Worm (Caenorhabditis elegans) whole organism, L1 larva: ENCODE data around the gene clec-129.

Experiments
- F16B12.6 ChIP-seq: fragments of 150-350 bp; optimal IDR thresholded peaks from 2 replicates; lab custom pipeline; 2014; ENCODE audit warnings: missing biosample characterization, missing genetic modification characterization
- Y116A8C.19 ChIP-seq: sonication (generic microtip); optimal IDR thresholded peaks from 2 replicates; lab custom pipeline; 2016; ENCODE audit warnings: missing compliant biosample characterization, missing genetic modification characterization, borderline replicate concordance
- aha-1 ChIP-seq: fragments of 150-350 bp; optimal IDR thresholded peaks from 2 replicates; lab custom pipeline; 2014; ENCODE audit warnings: missing biosample characterization, missing genetic modification characterization
- alr-1 ChIP-seq: fragments of 200-800 bp; sonication (Bioruptor generic); optimal IDR thresholded peaks from 2 replicates; lab custom pipeline; 2018; ENCODE audit warnings: borderline replicate concordance, mild to moderate bottlenecking, missing genetic modification characterization, missing compliant biosample characterization
- blmp-1 ChIP-seq: fragments of 150-350 bp; optimal IDR thresholded peaks from 2 replicates; lab custom pipeline; 2014; ENCODE audit warnings: missing biosample characterization, missing genetic modification characterization
- ceh-63 ChIP-seq: fragments of 200-800 bp; sonication (Bioruptor generic); optimal IDR thresholded peaks from 2 replicates; lab custom pipeline; 2018; ENCODE audit warnings: mild to moderate bottlenecking, missing genetic modification characterization, missing compliant biosample characterization
- ceh-8 ChIP-seq: fragments of 200-800 bp; sonication (Bioruptor generic); optimal IDR thresholded peaks from 2 replicates; lab custom pipeline; 2018; ENCODE audit warnings: mild to moderate bottlenecking, missing genetic modification characterization, moderate library complexity, missing compliant biosample characterization
- ceh-90 ChIP-seq: sonication (generic microtip); optimal IDR thresholded peaks from 2 replicates; lab custom pipeline; 2016; ENCODE audit warnings: missing genetic modification characterization, missing compliant biosample characterization
- dpl-1 ChIP-seq, 3 experiments: fragments of 150-350 bp in 2 of 3; sonication (generic microtip) in 1 of 3; optimal IDR thresholded peaks; 2 replicates each; lab custom pipeline; 2014 to 2017; ENCODE audit warnings: missing biosample characterization in 3 of 3, missing genetic modification characterization in 3 of 3, missing genetic modification reagents in 3 of 3
- efl-1 ChIP-seq, 4 experiments: fragments of 150-350 bp; optimal IDR thresholded peaks in 3 of 4; peaks in 1 of 4; 1 replicate in 1 of 4; 2 replicates in 3 of 4; lab custom pipeline; 2014; ENCODE audit warnings: missing biosample characterization in 2 of 4, missing genetic modification characterization in 2 of 4, missing genetic modification reagents in 2 of 4
- efl-3 ChIP-seq: fragments of 200-800 bp; sonication (Bioruptor generic); optimal IDR thresholded peaks from 2 replicates; lab custom pipeline; 2018; ENCODE audit warnings: mild to moderate bottlenecking, missing genetic modification characterization, missing compliant biosample characterization
- egl-27 ChIP-seq, 2 experiments: fragments of 150-350 bp in 1 of 2; sonication (generic microtip); optimal IDR thresholded peaks; 3 replicates each; lab custom pipeline; 2017 to 2018; ENCODE audit warnings: missing biosample characterization in 2 of 2, missing genetic modification characterization in 2 of 2, missing genetic modification reagents in 2 of 2
- elt-2 ChIP-seq: sonication (generic microtip); optimal IDR thresholded peaks from 2 replicates; lab custom pipeline; 2016; ENCODE audit warnings: missing genetic modification characterization, mild to moderate bottlenecking, inconsistent platforms, missing compliant biosample characterization, missing genetic modification reagents
- elt-3 ChIP-seq, 6 experiments: fragments of 150-350 bp in 1 of 6; sonication (generic microtip); optimal IDR thresholded peaks; 2 replicates each; lab custom pipeline; 2017 to 2018; ENCODE audit warnings: missing biosample characterization in 6 of 6, missing genetic modification characterization in 6 of 6, inconsistent platforms in 1 of 6
- fkh-8 ChIP-seq: sonication (generic microtip); optimal IDR thresholded peaks from 2 replicates; lab custom pipeline; 2016; ENCODE audit warnings: mild to moderate bottlenecking, missing genetic modification characterization, missing compliant biosample characterization
- irx-1 ChIP-seq: sonication (generic microtip); optimal IDR thresholded peaks from 2 replicates; lab custom pipeline; 2016; ENCODE audit warnings: missing genetic modification characterization, missing compliant biosample characterization
- lin-39 ChIP-seq: fragments of 150-350 bp; optimal IDR thresholded peaks from 2 replicates; lab custom pipeline; 2014; ENCODE audit warnings: missing biosample characterization, missing genetic modification reagents, missing genetic modification characterization
- lir-3 ChIP-seq: sonication (generic microtip); optimal IDR thresholded peaks from 2 replicates; lab custom pipeline; 2016; ENCODE audit warnings: mild to moderate bottlenecking, missing genetic modification characterization, moderate library complexity, missing compliant biosample characterization; ENCODE audit not compliant: poor library complexity
- lsy-2 ChIP-seq, 2 experiments: fragments of 150-350 bp; optimal IDR thresholded peaks; 2 replicates each; lab custom pipeline; 2014; ENCODE audit warnings: missing biosample characterization in 2 of 2, missing genetic modification characterization in 2 of 2
- mep-1 ChIP-seq: fragments of 150-350 bp; optimal IDR thresholded peaks from 2 replicates; lab custom pipeline; 2014; ENCODE audit warnings: missing biosample characterization, missing genetic modification characterization
- nhr-12 ChIP-seq: sonication (generic microtip); optimal IDR thresholded peaks from 2 replicates; lab custom pipeline; 2017; ENCODE audit warnings: missing biosample characterization, missing genetic modification characterization
- nhr-20 ChIP-seq: sonication (generic microtip); optimal IDR thresholded peaks from 2 replicates; lab custom pipeline; 2016; ENCODE audit warnings: mild to moderate bottlenecking, missing genetic modification characterization, missing compliant biosample characterization
- nhr-237 ChIP-seq: fragments of 150-350 bp; optimal IDR thresholded peaks from 2 replicates; lab custom pipeline; 2014; ENCODE audit warnings: missing biosample characterization, missing genetic modification characterization
- nhr-47 ChIP-seq: sonication (generic microtip); optimal IDR thresholded peaks from 2 replicates; lab custom pipeline; 2016; ENCODE audit warnings: mild to moderate bottlenecking, missing genetic modification characterization, moderate library complexity, missing compliant biosample characterization
- nhr-76 ChIP-seq: sonication (generic microtip); optimal IDR thresholded peaks from 2 replicates; lab custom pipeline; 2017; ENCODE audit warnings: missing biosample characterization, missing genetic modification characterization
- nhr-84 ChIP-seq: sonication (generic microtip); optimal IDR thresholded peaks from 2 replicates; lab custom pipeline; 2017; ENCODE audit warnings: missing biosample characterization, missing genetic modification characterization
- nhr-85 ChIP-seq: sonication (generic microtip); peaks from one replicate; lab custom pipeline; 2016; ENCODE audit warnings: missing genetic modification characterization, inconsistent platforms, missing compliant biosample characterization
- pax-3 ChIP-seq: fragments of 200-800 bp; sonication (Bioruptor generic); optimal IDR thresholded peaks from 2 replicates; lab custom pipeline; 2018; ENCODE audit warnings: mild to moderate bottlenecking, missing genetic modification characterization, moderate library complexity, missing compliant biosample characterization
- pqm-1 ChIP-seq: sonication (generic microtip); optimal IDR thresholded peaks from 3 replicates; lab custom pipeline; 2017; ENCODE audit warnings: missing biosample characterization, missing genetic modification characterization
- rnt-1 ChIP-seq: sonication (generic microtip); optimal IDR thresholded peaks from 2 replicates; lab custom pipeline; 2016; ENCODE audit warnings: mild to moderate bottlenecking, missing genetic modification characterization, moderate library complexity, missing compliant biosample characterization
- skn-1 ChIP-seq: fragments of 150-350 bp; optimal IDR thresholded peaks from 2 replicates; lab custom pipeline; 2014; ENCODE audit warnings: missing biosample characterization, missing genetic modification characterization
- snpc-4 ChIP-seq: fragments of 150-350 bp; optimal IDR thresholded peaks from 2 replicates; lab custom pipeline; 2014; ENCODE audit warnings: missing biosample characterization, missing genetic modification characterization
- snu-23 ChIP-seq: sonication (generic microtip); optimal IDR thresholded peaks from 2 replicates; lab custom pipeline; 2016; ENCODE audit warnings: missing genetic modification characterization, missing compliant biosample characterization
- sptf-1 ChIP-seq: fragments of 150-350 bp; optimal IDR thresholded peaks from 2 replicates; lab custom pipeline; 2014; ENCODE audit warnings: missing biosample characterization, missing genetic modification characterization
- sup-37 ChIP-seq: fragments of 200-800 bp; sonication (Bioruptor generic); optimal IDR thresholded peaks from 2 replicates; lab custom pipeline; 2018; ENCODE audit warnings: mild to moderate bottlenecking, missing genetic modification characterization, missing compliant biosample characterization
- swsn-7 ChIP-seq: sonication (generic microtip); optimal IDR thresholded peaks from 2 replicates; lab custom pipeline; 2016; ENCODE audit warnings: missing genetic modification characterization, missing compliant biosample characterization
- tlp-1 ChIP-seq: fragments of 150-350 bp; optimal IDR thresholded peaks from 2 replicates; lab custom pipeline; 2014; ENCODE audit warnings: missing biosample characterization, missing genetic modification characterization
- unc-130 ChIP-seq: fragments of 150-350 bp; optimal IDR thresholded peaks from 2 replicates; lab custom pipeline; 2017; ENCODE audit warnings: missing biosample characterization, missing genetic modification characterization, inconsistent platforms
- unc-62 ChIP-seq: fragments of 150-350 bp; optimal IDR thresholded peaks from 2 replicates; lab custom pipeline; 2014; ENCODE audit warnings: missing biosample characterization, missing genetic modification reagents, missing genetic modification characterization
- unc-98 ChIP-seq: fragments of 200-800 bp; sonication (Bioruptor generic); IDR thresholded peaks from 2 replicates; pipeline ENCODE4 v1.3.6; 2022; ENCODE audit warnings: missing genetic modification characterization, missing compliant biosample characterization
- zip-4 ChIP-seq: fragments of 200-800 bp; sonication (Bioruptor generic); optimal IDR thresholded peaks from 2 replicates; lab custom pipeline; 2018; ENCODE audit warnings: mild to moderate bottlenecking, missing genetic modification characterization, moderate library complexity, missing compliant biosample characterization
- ztf-11 ChIP-seq, 2 experiments: sonication (generic microtip); optimal IDR thresholded peaks; 2 replicates each; lab custom pipeline; 2016 to 2017; ENCODE audit warnings: missing genetic modification characterization in 2 of 2, missing biosample characterization in 1 of 2, missing compliant biosample characterization in 1 of 2

The clec-129 gene

DNA sequence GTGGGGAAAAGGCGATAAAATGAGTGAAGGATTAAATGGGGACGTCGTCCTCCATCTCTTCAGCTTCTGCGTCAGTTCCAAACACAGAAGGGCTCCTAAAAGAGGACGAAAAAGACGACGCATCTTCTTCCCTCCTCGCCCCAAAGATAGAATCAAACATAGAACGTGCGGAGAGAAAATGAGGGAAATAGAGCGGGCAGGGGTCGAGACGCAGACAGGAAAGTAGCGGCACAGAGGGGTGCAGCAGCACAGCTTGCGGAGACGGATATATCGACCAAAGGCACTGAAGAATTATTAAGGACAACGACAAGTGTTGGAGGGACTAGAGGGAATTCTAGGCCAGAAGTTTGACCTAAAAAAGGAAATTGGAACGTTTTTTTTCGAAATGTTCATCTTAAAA is 24.0 kb upstream of the clec-129 start (continued):
- TF ChIP-seq nhr-84 (tag; lab: Kevin White, UChicago) (no peak), Y116A8C.19 (no peak), snu-23 (no peak), zip-4 (no peak), sup-37 (GFP tag; lab: Kevin White, UChicago) (no peak), nhr-47 (tag; lab: Kevin White, UChicago) (peak; percentile 42), egl-27 (tag; optimal IDR thresholded peaks at IDR 0.05; lab: Kevin White, UChicago) (no peak), lir-3 (tag; lab: Kevin White, UChicago) (no peak), elt-2 (no peak), F16B12.6 (tag; lab: Kevin White, UChicago) (peak; percentile 36), elt-3 (tag; optimal IDR thresholded peaks at IDR 0.05; lab: Kevin White, UChicago) (no peak), unc-130 (tag; lab: Kevin White, UChicago) (no peak), fkh-8 (tag; lab: Kevin White, UChicago) (peak; percentile 30), rnt-1 (tag; lab: Kevin White, UChicago) (no peak), nhr-76 (tag; lab: Kevin White, UChicago) (no peak), nhr-12 (tag; lab: Kevin White, UChicago) (no peak), aha-1 (tag; lab: Kevin White, UChicago) (no peak), pax-3 (tag; lab: Kevin White, UChicago) (no peak), sptf-1 (tag; lab: Kevin White, UChicago) (no peak), irx-1 (tag; lab: Kevin White, UChicago) (no peak), ceh-8 (no peak), nhr-20 (tag; lab: Kevin White, UChicago) (no peak), nhr-237 (tag; lab: Kevin White, UChicago) (no peak), blmp-1 (tag; lab: Kevin White, UChicago) (no peak), snpc-4 (tag; lab: Kevin White, UChicago) (no peak), dpl-1 (GFP tag; optimal IDR thresholded peaks at IDR 0.05; lab: Kevin White, UChicago) (peak in 1 of 3 experiments; percentile 15), pqm-1 (tag; lab: Kevin White, UChicago) (no peak), ceh-90 (tag; lab: Kevin White, UChicago) (no peak), ztf-11 (tag; optimal IDR thresholded peaks at IDR 0.05; lab: Kevin White, UChicago) (no peak), efl-3 (GFP tag; lab: Kevin White, UChicago) (no peak), alr-1 (tag; lab: Kevin White, UChicago) (no peak), nhr-85 (tag; lab: Kevin White, UChicago) (no peak), lsy-2 (tag; optimal IDR thresholded peaks at IDR 0.05; lab: Kevin White, UChicago) (peak; percentile 36 to 47), unc-98 (GFP tag; lab: Robert Waterston, UW) (no peak), unc-62 (GFP tag; lab: Kevin White, UChicago) (no peak)
- TF ChIP-seq, all 84 proteins: peak for 12

DNA sequence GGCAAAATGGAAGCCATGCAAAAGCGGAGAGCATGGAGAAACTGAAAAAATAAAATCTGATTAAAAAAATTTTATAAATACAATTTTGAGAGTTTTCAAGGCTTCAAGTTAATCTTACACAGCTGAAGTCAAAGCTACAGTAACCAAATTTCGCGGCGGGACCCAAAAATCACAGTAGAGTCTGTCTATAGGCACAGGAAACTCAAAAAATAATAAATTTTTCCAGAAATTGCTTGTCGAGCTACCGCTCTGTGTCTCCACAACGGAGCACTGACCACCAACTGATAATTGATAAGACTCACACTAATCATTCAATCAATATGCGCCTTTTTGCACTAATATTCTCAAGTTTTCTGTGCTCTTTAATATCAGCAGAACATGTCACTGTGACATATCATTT is 20.9 kb upstream of the clec-129 start, which contains the start of gene W10G11.19:
Gene W10G11.19 (plus strand): TSS at position 301 of the 400 bp plus-strand sequence.
- TF ChIP-seq blmp-1 (tag; lab: Kevin White, UChicago), result no peak
- no peak for TF ChIP-seq skn-1 (tag; lab: Kevin White, UChicago)
- no peak for TF ChIP-seq lin-39
- TF ChIP-seq ceh-63, result no peak
- TF ChIP-seq efl-1 (optimal IDR thresholded peaks at IDR 0.05; lab: Kevin White, UChicago), result no peak
- TF ChIP-seq efl-1 (GFP tag; optimal IDR thresholded peaks at IDR 0.05 in 1 of 2; lab: Kevin White, UChicago), result no peak
- no peak for TF ChIP-seq tlp-1 (tag; lab: Kevin White, UChicago)
- TF ChIP-seq swsn-7 (tag; lab: Kevin White, UChicago), result no peak
- TF ChIP-seq egl-27 (tag; optimal IDR thresholded peaks at IDR 0.05; lab: Kevin White, UChicago), result no peak
- TF ChIP-seq irx-1 (tag; lab: Kevin White, UChicago), result no peak
- no peak for TF ChIP-seq mep-1
